Fruit fly (Drosophila melanogaster) whole organism, embryonic: ENCODE results near the gene Trf.

Experiments
- Adf1 ChIP-seq: fragments of 200-800 bp; sonication (Bioruptor generic); IDR thresholded peaks from 2 replicates; pipeline ENCODE4 v1.3.6; 2022; ENCODE audit warnings: missing biosample characterization, missing genetic modification characterization
- CG10209 ChIP-seq: fragments of 200-800 bp; sonication (Bioruptor generic); optimal IDR thresholded peaks from 3 replicates; lab custom pipeline; 2017; ENCODE audit warnings: missing biosample characterization, mild to moderate bottlenecking, missing genetic modification characterization, missing genetic modification reagents
- CG10431 ChIP-seq: fragments of 200-800 bp; sonication (Bioruptor generic); optimal IDR thresholded peaks from 3 replicates; lab custom pipeline; 2018; ENCODE audit warnings: missing biosample characterization, mild to moderate bottlenecking, missing genetic modification characterization
- CG10654 ChIP-seq: fragments of 200-800 bp; sonication (Bioruptor generic); optimal IDR thresholded peaks from 2 replicates; lab custom pipeline; 2016; ENCODE audit warnings: missing biosample characterization, missing genetic modification characterization
- CG1233 ChIP-seq: fragments of 200-800 bp; sonication (Bioruptor generic); optimal IDR thresholded peaks from 4 replicates; lab custom pipeline; 2018; ENCODE audit warnings: missing biosample characterization, mild to moderate bottlenecking, missing genetic modification characterization
- CG12942 ChIP-seq: fragments of 200-800 bp; sonication (Bioruptor generic); optimal IDR thresholded peaks from 3 replicates; lab custom pipeline; 2016; ENCODE audit warnings: missing biosample characterization, missing genetic modification characterization
- CG1603 ChIP-seq: fragments of 200-800 bp; sonication (Bioruptor generic); optimal IDR thresholded peaks from 2 replicates; lab custom pipeline; 2019; ENCODE audit warnings: missing biosample characterization, mild to moderate bottlenecking, missing genetic modification characterization, moderate library complexity
- CG17186 ChIP-seq: fragments of 200-800 bp; sonication (Bioruptor generic); optimal IDR thresholded peaks from 3 replicates; lab custom pipeline; 2017; ENCODE audit warnings: missing biosample characterization, missing genetic modification reagents, missing genetic modification characterization
- CG17361 ChIP-seq: fragments of 200-800 bp; sonication (Bioruptor generic); IDR thresholded peaks from 3 replicates; pipeline ENCODE4 v1.3.6; 2022; ENCODE audit warnings: missing biosample characterization, missing genetic modification characterization
- CG17385 ChIP-seq: fragments of 200-800 bp; sonication (Bioruptor generic); optimal IDR thresholded peaks from 3 replicates; lab custom pipeline; 2018; ENCODE audit warnings: missing biosample characterization, mild to moderate bottlenecking, missing genetic modification characterization
- CG17612 ChIP-seq: fragments of 200-800 bp; sonication (Bioruptor generic); IDR thresholded peaks from 2 replicates; pipeline ENCODE4 v1.3.6; 2022; ENCODE audit warnings: missing biosample characterization, missing genetic modification characterization
- CG18599 ChIP-seq: fragments of 200-800 bp; sonication (Bioruptor generic); optimal IDR thresholded peaks from 3 replicates; lab custom pipeline; 2017; ENCODE audit warnings: missing biosample characterization, missing genetic modification characterization, mild to moderate bottlenecking, moderate library complexity, missing genetic modification reagents
- CG18764 ChIP-seq: fragments of 200-800 bp; sonication (Bioruptor generic); optimal IDR thresholded peaks from 3 replicates; lab custom pipeline; 2016; ENCODE audit warnings: missing biosample characterization, missing genetic modification characterization
- CG30431 ChIP-seq: fragments of 200-800 bp; sonication (Bioruptor generic); optimal IDR thresholded peaks from 2 replicates; lab custom pipeline; 2017; ENCODE audit warnings: missing biosample characterization, missing genetic modification characterization
- CG31441 ChIP-seq: fragments of 200-800 bp; sonication (Bioruptor generic); IDR thresholded peaks from 2 replicates; pipeline ENCODE4 v1.3.6; 2022; ENCODE audit warnings: missing biosample characterization, missing genetic modification characterization
- CG33557 ChIP-seq: fragments of 200-800 bp; sonication (Bioruptor generic); optimal IDR thresholded peaks from 2 replicates; lab custom pipeline; 2019; ENCODE audit warnings: missing biosample characterization, mild to moderate bottlenecking, missing genetic modification characterization, moderate library complexity
- CG4820 ChIP-seq: fragments of 200-800 bp; sonication (Bioruptor generic); optimal IDR thresholded peaks from 3 replicates; lab custom pipeline; 2016; ENCODE audit warnings: missing biosample characterization, missing genetic modification characterization
- CG5953 ChIP-seq: fragments of 200-800 bp; sonication (Bioruptor generic); IDR thresholded peaks from 2 replicates; pipeline ENCODE4 v1.3.6; 2022; ENCODE audit warnings: missing biosample characterization, missing genetic modification characterization
- CG7963 ChIP-seq: fragments of 200-800 bp; sonication (Bioruptor generic); IDR thresholded peaks from 3 replicates; pipeline ENCODE4 v1.3.6; 2022; ENCODE audit warnings: missing biosample characterization, missing genetic modification characterization; ENCODE audit not compliant: partially characterized antibody
- CG9797 ChIP-seq: fragments of 200-800 bp; sonication (Bioruptor generic); optimal IDR thresholded peaks from 3 replicates; lab custom pipeline; 2018; ENCODE audit warnings: missing biosample characterization, mild to moderate bottlenecking, missing genetic modification characterization
- CHES-1-like ChIP-seq: fragments of 200-800 bp; sonication (Bioruptor generic); optimal IDR thresholded peaks from 2 replicates; lab custom pipeline; 2016; ENCODE audit warnings: missing biosample characterization, missing genetic modification characterization
- CTCF ChIP-seq: fragments of 200-800 bp; sonication (Bioruptor generic); optimal IDR thresholded peaks from 2 replicates; lab custom pipeline; 2017; ENCODE audit warnings: missing biosample characterization, mild to moderate bottlenecking, missing genetic modification characterization, moderate library complexity
- Dbx ChIP-seq: fragments of 200-800 bp; sonication (Bioruptor generic); IDR thresholded peaks from 3 replicates; pipeline ENCODE4 v1.3.6; 2022; ENCODE audit warnings: missing biosample characterization, missing genetic modification characterization
- Dip3 ChIP-seq: fragments of 200-800 bp; sonication (Bioruptor generic); optimal IDR thresholded peaks from 3 replicates; lab custom pipeline; 2016; ENCODE audit warnings: missing biosample characterization, missing genetic modification characterization
- Dll ChIP-seq: fragments of 200-800 bp; sonication (Bioruptor generic); IDR thresholded peaks from 4 replicates; pipeline ENCODE4 v1.3.6; 2022; ENCODE audit warnings: missing biosample characterization, missing genetic modification characterization; ENCODE audit not compliant: partially characterized antibody
- E2f2 ChIP-seq: fragments of 200-800 bp; sonication (Bioruptor generic); IDR thresholded peaks from 2 replicates; pipeline ENCODE4 v1.3.6; 2022; ENCODE audit warnings: missing biosample characterization, missing genetic modification characterization
- Gsc ChIP-seq: fragments of 200-800 bp; sonication (Bioruptor generic); IDR thresholded peaks from 2 replicates; pipeline ENCODE4 v1.3.6; 2022; ENCODE audit warnings: missing biosample characterization, missing genetic modification characterization
- HLHmδ ChIP-seq: fragments of 200-800 bp; sonication (Bioruptor generic); optimal IDR thresholded peaks from 2 replicates; lab custom pipeline; 2018; ENCODE audit warnings: missing biosample characterization, mild to moderate bottlenecking, missing genetic modification characterization, moderate library complexity
- MESR4 ChIP-seq: fragments of 200-800 bp; sonication (Bioruptor generic); optimal IDR thresholded peaks from 2 replicates; lab custom pipeline; 2018; ENCODE audit warnings: missing biosample characterization, mild to moderate bottlenecking, missing genetic modification characterization, moderate library complexity
- Nf-YC ChIP-seq: fragments of 200-800 bp; optimal IDR thresholded peaks from 3 replicates; lab custom pipeline; 2019; ENCODE audit warnings: missing biosample characterization, mild to moderate bottlenecking, missing genetic modification characterization, moderate library complexity
- Rfx ChIP-seq: fragments of 200-800 bp; sonication (Bioruptor generic); IDR thresholded peaks from 2 replicates; pipeline ENCODE4 v1.3.6; 2022; ENCODE audit warnings: missing biosample characterization, missing genetic modification characterization
- Sry-δ ChIP-seq: fragments of 200-800 bp; sonication (Bioruptor generic); optimal IDR thresholded peaks from 2 replicates; lab custom pipeline; 2016; ENCODE audit warnings: missing biosample characterization, missing genetic modification characterization
- ac ChIP-seq: fragments of 200-800 bp; sonication (Bioruptor generic); optimal IDR thresholded peaks from 3 replicates; lab custom pipeline; 2017; ENCODE audit warnings: missing biosample characterization, mild to moderate bottlenecking, missing genetic modification characterization
- amos ChIP-seq: fragments of 200-800 bp; sonication (Bioruptor generic); IDR thresholded peaks from 2 replicates; pipeline ENCODE4 v1.3.6; 2022; ENCODE audit warnings: missing biosample characterization, missing genetic modification characterization; ENCODE audit not compliant: partially characterized antibody
- chinmo ChIP-seq: fragments of 200-800 bp; sonication (Bioruptor generic); IDR thresholded peaks from 4 replicates; pipeline ENCODE4 v1.3.6; 2022; ENCODE audit warnings: missing biosample characterization, missing genetic modification characterization; ENCODE audit not compliant: partially characterized antibody
- crol ChIP-seq: fragments of 200-800 bp; sonication (Bioruptor generic); IDR thresholded peaks from 2 replicates; pipeline ENCODE4 v1.3.6; 2022; ENCODE audit warnings: missing biosample characterization, missing genetic modification characterization
- ems ChIP-seq: fragments of 200-800 bp; sonication (Bioruptor generic); optimal IDR thresholded peaks from 3 replicates; lab custom pipeline; 2016; ENCODE audit warnings: missing biosample characterization, missing genetic modification characterization
- ewg ChIP-seq: fragments of 200-800 bp; sonication (Bioruptor generic); optimal IDR thresholded peaks from 3 replicates; lab custom pipeline; 2017; ENCODE audit warnings: mild to moderate bottlenecking, missing biosample characterization, missing genetic modification reagents, missing genetic modification characterization
- grau ChIP-seq: fragments of 200-800 bp; optimal IDR thresholded peaks from 3 replicates; lab custom pipeline; 2019; ENCODE audit warnings: missing biosample characterization, mild to moderate bottlenecking, missing genetic modification characterization, moderate library complexity
- jumu ChIP-seq: fragments of 200-800 bp; sonication (Bioruptor generic); optimal IDR thresholded peaks from 3 replicates; lab custom pipeline; 2016; ENCODE audit warnings: missing biosample characterization, missing genetic modification characterization
- ken ChIP-seq: fragments of 200-800 bp; sonication (Bioruptor generic); IDR thresholded peaks from 3 replicates; pipeline ENCODE4 v1.3.6; 2022; ENCODE audit warnings: missing biosample characterization, missing genetic modification characterization
- lab ChIP-seq: fragments of 200-800 bp; sonication (Bioruptor generic); optimal IDR thresholded peaks from 3 replicates; lab custom pipeline; 2017; ENCODE audit warnings: missing biosample characterization, missing genetic modification characterization, mild to moderate bottlenecking, moderate library complexity, missing genetic modification reagents
- lilli ChIP-seq: fragments of 200-800 bp; sonication (Bioruptor generic); optimal IDR thresholded peaks from 3 replicates; lab custom pipeline; 2016; ENCODE audit warnings: missing biosample characterization, missing genetic modification characterization
- nom ChIP-seq: fragments of 200-800 bp; sonication (Bioruptor generic); optimal IDR thresholded peaks from 2 replicates; lab custom pipeline; 2017; ENCODE audit warnings: missing biosample characterization, missing genetic modification characterization, mild to moderate bottlenecking, moderate library complexity, missing genetic modification reagents
- pzg ChIP-seq: fragments of 200-800 bp; sonication (Bioruptor generic); optimal IDR thresholded peaks from 3 replicates; lab custom pipeline; 2018; ENCODE audit warnings: missing biosample characterization, mild to moderate bottlenecking, missing genetic modification characterization, moderate library complexity
- sens ChIP-seq: fragments of 200-800 bp; sonication (Bioruptor generic); peaks from one replicate; lab custom pipeline; 2016; ENCODE audit warnings: missing biosample characterization, missing genetic modification characterization
- ssp ChIP-seq: fragments of 200-800 bp; sonication (Bioruptor generic); IDR thresholded peaks from 2 replicates; pipeline ENCODE4 v1.3.6; 2022; ENCODE audit warnings: missing biosample characterization, missing genetic modification characterization
- sug ChIP-seq: fragments of 200-800 bp; optimal IDR thresholded peaks from 2 replicates; lab custom pipeline; 2019; ENCODE audit warnings: missing biosample characterization, mild to moderate bottlenecking, missing genetic modification characterization, moderate library complexity
- tx ChIP-seq: fragments of 200-800 bp; sonication (Bioruptor generic); optimal IDR thresholded peaks from 2 replicates; lab custom pipeline; 2016; ENCODE audit warnings: missing biosample characterization, missing genetic modification characterization
- vnd ChIP-seq: fragments of 200-800 bp; sonication (Bioruptor generic); IDR thresholded peaks from 3 replicates; pipeline ENCODE4 v1.3.6; 2022; ENCODE audit warnings: missing biosample characterization, missing genetic modification characterization; ENCODE audit not compliant: partially characterized antibody

Trf gene

dm6 chr2L:8084349-8085203 is 11.9 kb downstream of the Trf start (continued):
- no peak for TF ChIP-seq HLHmδ
- TF ChIP-seq CG31441 (GFP tag; lab: Robert Waterston, UW) = no peak
- no peak for TF ChIP-seq Gsc (GFP tag; lab: Robert Waterston, UW)
- TF ChIP-seq grau = peak; percentile 87
- TF ChIP-seq CG1233 = no peak
- TF ChIP-seq CG17612 (GFP tag; lab: Robert Waterston, UW) = no peak
- no peak for TF ChIP-seq CG10209 (GFP tag; lab: Kevin White, UChicago)
- TF ChIP-seq CG30431 (GFP tag; lab: Kevin White, UChicago) = no peak
- no peak for TF ChIP-seq CG9797 (GFP tag; lab: Kevin White, UChicago)
- peak; percentile 6 for TF ChIP-seq CG1603 (tag; lab: Kevin White, UChicago)
- TF ChIP-seq CHES-1-like = peak; percentile 9
- TF ChIP-seq CG33557 (GFP tag; lab: Kevin White, UChicago) = no peak
- TF ChIP-seq Sry-δ (GFP tag; lab: Kevin White, UChicago) = no peak
- TF ChIP-seq sens (GFP tag; lab: Kevin White, UChicago) = peak; percentile 33
- no peak for TF ChIP-seq CG18764 (GFP tag; lab: Kevin White, UChicago)
- TF ChIP-seq MESR4 (GFP tag; lab: Kevin White, UChicago) = no peak
- TF ChIP-seq CG10654 (GFP tag; lab: Kevin White, UChicago) = no peak
- no peak for TF ChIP-seq chinmo (GFP tag; lab: Robert Waterston, UW)
- TF ChIP-seq E2f2 (GFP tag; lab: Robert Waterston, UW) = no peak
- TF ChIP-seq vnd = no peak
- no peak for TF ChIP-seq CG17186
- TF ChIP-seq pzg (GFP tag; lab: Kevin White, UChicago) = peak; percentile 6
- TF ChIP-seq ken (GFP tag; lab: Robert Waterston, UW) = no peak
- no peak for TF ChIP-seq CG12942 (GFP tag; lab: Kevin White, UChicago)
- TF ChIP-seq CG18599 (GFP tag; lab: Kevin White, UChicago) = peak; percentile 3
- no peak for TF ChIP-seq ac (GFP tag; lab: Kevin White, UChicago)
- TF ChIP-seq crol (GFP tag; lab: Robert Waterston, UW) = peak; percentile 85
- TF ChIP-seq CG7963 (GFP tag; lab: Robert Waterston, UW) = no peak
- peak; percentile 31 for TF ChIP-seq nom (GFP tag; lab: Kevin White, UChicago)
- no peak for TF ChIP-seq CG5953 (GFP tag; lab: Robert Waterston, UW)
- TF ChIP-seq Rfx (GFP tag; lab: Robert Waterston, UW) = peak; percentile 34; the same call in 1 of the 2 replicates
- TF ChIP-seq ewg = peak; percentile 76
- TF ChIP-seq sug = no peak
- TF ChIP-seq CG10431 (GFP tag; lab: Kevin White, UChicago) = no peak
- no peak for TF ChIP-seq ems (GFP tag; lab: Kevin White, UChicago)
- TF ChIP-seq Dll (GFP tag; lab: Robert Waterston, UW) = no peak
- TF ChIP-seq amos = no peak
- TF ChIP-seq lilli (GFP tag; lab: Kevin White, UChicago) = no peak
- no peak for TF ChIP-seq CG4820 (GFP tag; lab: Kevin White, UChicago)
- peak; percentile 22 for TF ChIP-seq Dip3 (GFP tag; lab: Kevin White, UChicago)
- no peak for TF ChIP-seq CG17385 (GFP tag; lab: Kevin White, UChicago)
- no peak for TF ChIP-seq Nf-YC (tag; lab: Kevin White, UChicago)
- no peak for TF ChIP-seq ssp (GFP tag; lab: Robert Waterston, UW)
- TF ChIP-seq CG17361 (GFP tag; lab: Robert Waterston, UW) = 0 out of 3 replicates have a peak, but pooled peaks have one; percentile 27
- no peak for TF ChIP-seq tx (GFP tag; lab: Kevin White, UChicago)
- no peak for TF ChIP-seq CTCF
- peak; percentile 11 for TF ChIP-seq jumu
- TF ChIP-seq lab (GFP tag; lab: Kevin White, UChicago) = no peak
- peak; percentile 20; the same call in 1 of the 2 replicates for TF ChIP-seq Adf1 (GFP tag; lab: Robert Waterston, UW)
- peak; percentile 42; the same call in 1 of the 3 replicates for TF ChIP-seq Dbx
